Fruit fly (Drosophila melanogaster) whole organism, embryonic: ENCODE data around the gene CG8960.
A peak's percentile ranks its signal among the peaks of the same experiment; 100 is the strongest.

Experiments used
- CG11504 ChIP-seq: fragments of 200-800 bp; sonication (Bioruptor generic); optimal IDR thresholded peaks from 3 replicates; lab custom pipeline; 2019; ENCODE audit warnings: missing biosample characterization, mild to moderate bottlenecking, missing genetic modification characterization, moderate library complexity
- CG12219 ChIP-seq: fragments of 200-800 bp; sonication (Bioruptor generic); optimal IDR thresholded peaks from 3 replicates; lab custom pipeline; 2018; ENCODE audit warnings: missing biosample characterization, mild to moderate bottlenecking, missing genetic modification characterization
- CG14965 ChIP-seq: fragments of 200-800 bp; sonication (Bioruptor generic); optimal IDR thresholded peaks from 2 replicates; lab custom pipeline; 2016; ENCODE audit warnings: missing biosample characterization, missing genetic modification characterization, borderline replicate concordance
- CG15073 ChIP-seq: fragments of 200-800 bp; sonication (Bioruptor generic); optimal IDR thresholded peaks from 2 replicates; lab custom pipeline; 2016; ENCODE audit warnings: missing biosample characterization, missing genetic modification characterization
- CG15479 ChIP-seq: fragments of 200-800 bp; sonication (Bioruptor generic); optimal IDR thresholded peaks from 3 replicates; lab custom pipeline; 2019; ENCODE audit warnings: missing biosample characterization, mild to moderate bottlenecking, missing genetic modification characterization, moderate library complexity
- CG15514 ChIP-seq: fragments of 200-800 bp; sonication (Bioruptor generic); optimal IDR thresholded peaks from 3 replicates; lab custom pipeline; 2017; ENCODE audit warnings: missing biosample characterization, missing genetic modification characterization, mild to moderate bottlenecking, moderate library complexity, missing genetic modification reagents
- CG1602 ChIP-seq: fragments of 200-800 bp; sonication (Bioruptor generic); optimal IDR thresholded peaks from 3 replicates; lab custom pipeline; 2016; ENCODE audit warnings: missing biosample characterization, missing genetic modification characterization
- CG17359 ChIP-seq: fragments of 200-800 bp; sonication (Bioruptor generic); optimal IDR thresholded peaks from 3 replicates; lab custom pipeline; 2018; ENCODE audit warnings: missing biosample characterization, mild to moderate bottlenecking, missing genetic modification characterization, moderate library complexity
- CG18476 ChIP-seq: fragments of 200-800 bp; sonication (Bioruptor generic); optimal IDR thresholded peaks from 2 replicates; lab custom pipeline; 2016; ENCODE audit warnings: missing biosample characterization, mild to moderate bottlenecking, missing genetic modification characterization
- CG18599 ChIP-seq: fragments of 200-800 bp; sonication (Bioruptor generic); optimal IDR thresholded peaks from 3 replicates; lab custom pipeline; 2017; ENCODE audit warnings: missing biosample characterization, missing genetic modification characterization, mild to moderate bottlenecking, moderate library complexity, missing genetic modification reagents
- CG2202 ChIP-seq: fragments of 200-800 bp; sonication (Bioruptor generic); optimal IDR thresholded peaks from 2 replicates; lab custom pipeline; 2018; ENCODE audit warnings: missing biosample characterization, mild to moderate bottlenecking, missing genetic modification characterization
- CG4820 ChIP-seq: fragments of 200-800 bp; sonication (Bioruptor generic); optimal IDR thresholded peaks from 3 replicates; lab custom pipeline; 2016; ENCODE audit warnings: missing biosample characterization, missing genetic modification characterization
- CG6272 ChIP-seq: fragments of 200-800 bp; sonication (Bioruptor generic); IDR thresholded peaks from 2 replicates; pipeline ENCODE4 v1.3.6; 2022; ENCODE audit warnings: missing biosample characterization, missing genetic modification characterization
- CG9876 ChIP-seq: fragments of 200-800 bp; sonication (Bioruptor generic); optimal IDR thresholded peaks from 2 replicates; lab custom pipeline; 2016; ENCODE audit warnings: missing biosample characterization, missing genetic modification characterization
- CG9932 ChIP-seq: fragments of 200-800 bp; sonication (Bioruptor generic); IDR thresholded peaks from 2 replicates; pipeline ENCODE4 v1.3.6; 2022; ENCODE audit warnings: missing biosample characterization, missing genetic modification characterization
- D ChIP-seq, 2 experiments: fragments of 200-800 bp in 1 of 2; fragments of >200 bp in 1 of 2; sonication (Bioruptor generic) in 1 of 2; optimal IDR thresholded peaks; 2 replicates in 1 of 2; 3 replicates in 1 of 2; lab custom pipeline; 2017; ENCODE audit warnings: mild to moderate bottlenecking in 1 of 2, missing biosample characterization in 1 of 2, missing genetic modification characterization in 1 of 2, missing genetic modification reagents in 1 of 2
- D19B ChIP-seq: fragments of 200-800 bp; sonication (Bioruptor generic); optimal IDR thresholded peaks from 2 replicates; lab custom pipeline; 2017; ENCODE audit warnings: missing biosample characterization, mild to moderate bottlenecking, missing genetic modification characterization
- Dad ChIP-seq: fragments of 200-800 bp; sonication (Bioruptor generic); optimal IDR thresholded peaks from 3 replicates; lab custom pipeline; 2016; ENCODE audit warnings: missing biosample characterization, missing genetic modification characterization
- Deaf1 ChIP-seq: fragments of 200-800 bp; optimal IDR thresholded peaks from 3 replicates; lab custom pipeline; 2019; ENCODE audit warnings: missing biosample characterization, mild to moderate bottlenecking, missing genetic modification characterization, moderate library complexity
- Dfd ChIP-seq, 2 experiments: fragments of >200 bp; optimal IDR thresholded peaks; 2 replicates each; lab custom pipeline; 2017; ENCODE audit warnings: missing biosample characterization in 2 of 2, missing genetic modification characterization in 2 of 2
- GATAe ChIP-seq: fragments of 200-800 bp; sonication (Bioruptor generic); conservative IDR thresholded peaks from 2 replicates; pipeline ENCODE4 v1.3.6; 2022; ENCODE audit warnings: missing biosample characterization, missing genetic modification characterization
- Gug ChIP-seq: fragments of 200-800 bp; sonication (Bioruptor generic); IDR thresholded peaks from 4 replicates; pipeline ENCODE4 v1.3.6; 2022; ENCODE audit warnings: missing biosample characterization, missing genetic modification characterization
- Hr51 ChIP-seq, 2 experiments: fragments of 200-800 bp; sonication (Bioruptor generic); optimal IDR thresholded peaks; 2 replicates in 1 of 2; 3 replicates in 1 of 2; lab custom pipeline; 2016 to 2018; ENCODE audit warnings: missing biosample characterization in 2 of 2, missing genetic modification characterization in 2 of 2, mild to moderate bottlenecking in 1 of 2, moderate library complexity in 1 of 2
- Ptx1 ChIP-seq: fragments of 200-800 bp; sonication (Bioruptor generic); IDR thresholded peaks from 2 replicates; pipeline ENCODE4 v1.3.6; 2022; ENCODE audit warnings: missing biosample characterization, missing genetic modification characterization
- Spps ChIP-seq: fragments of 200-800 bp; sonication (Bioruptor generic); optimal IDR thresholded peaks from 2 replicates; lab custom pipeline; 2018; ENCODE audit warnings: missing biosample characterization, mild to moderate bottlenecking, missing genetic modification characterization
- Usf ChIP-seq: fragments of 200-800 bp; sonication (Bioruptor generic); optimal IDR thresholded peaks from 2 replicates; lab custom pipeline; 2017; ENCODE audit warnings: missing genotype, missing biosample characterization, missing genetic modification characterization
- bbx ChIP-seq: fragments of 200-800 bp; sonication (Bioruptor generic); IDR thresholded peaks from 2 replicates; pipeline ENCODE4 v1.3.6; 2022; ENCODE audit warnings: missing biosample characterization, missing genetic modification characterization; ENCODE audit not compliant: partially characterized antibody
- bsh ChIP-seq, 2 experiments: fragments of 200-800 bp; sonication (Bioruptor generic); optimal IDR thresholded peaks; 2 replicates each; lab custom pipeline; 2017 to 2018; ENCODE audit warnings: mild to moderate bottlenecking in 2 of 2, missing biosample characterization in 2 of 2, missing genetic modification characterization in 2 of 2, moderate library complexity in 1 of 2
- cad ChIP-seq: fragments of >200 bp; optimal IDR thresholded peaks from 2 replicates; lab custom pipeline; 2017; ENCODE audit warnings: missing biosample characterization, missing genetic modification characterization
- cato ChIP-seq: fragments of 200-800 bp; sonication (Bioruptor generic); optimal IDR thresholded peaks from 2 replicates; lab custom pipeline; 2016; ENCODE audit warnings: missing biosample characterization, missing genetic modification characterization, borderline replicate concordance
- ci ChIP-seq: fragments of 200-800 bp; sonication (Bioruptor generic); IDR thresholded peaks from 3 replicates; pipeline ENCODE4 v1.3.6; 2022; ENCODE audit warnings: missing biosample characterization, missing genetic modification characterization
- danr ChIP-seq: fragments of 200-800 bp; sonication (Bioruptor generic); IDR thresholded peaks from 2 replicates; pipeline ENCODE4 v1.3.6; 2022; ENCODE audit warnings: missing biosample characterization, missing genetic modification characterization
- eve ChIP-seq, 2 experiments: fragments of >200 bp; optimal IDR thresholded peaks; 2 replicates each; lab custom pipeline; 2017; ENCODE audit warnings: missing biosample characterization in 2 of 2, missing genetic modification characterization in 2 of 2
- ewg ChIP-seq: fragments of 200-800 bp; sonication (Bioruptor generic); optimal IDR thresholded peaks from 3 replicates; lab custom pipeline; 2017; ENCODE audit warnings: mild to moderate bottlenecking, missing biosample characterization, missing genetic modification reagents, missing genetic modification characterization
- fd96Cb ChIP-seq: fragments of 200-800 bp; sonication (Bioruptor generic); optimal IDR thresholded peaks from 2 replicates; lab custom pipeline; 2018; ENCODE audit warnings: missing biosample characterization, mild to moderate bottlenecking, missing genetic modification characterization, moderate library complexity
- fru ChIP-seq: fragments of >200 bp; optimal IDR thresholded peaks from 2 replicates; lab custom pipeline; 2017
- gcm ChIP-seq: fragments of 200-800 bp; sonication (Bioruptor generic); optimal IDR thresholded peaks from 2 replicates; lab custom pipeline; 2019; ENCODE audit warnings: missing biosample characterization, mild to moderate bottlenecking, missing genetic modification characterization, moderate library complexity
- gem ChIP-seq: fragments of 200-800 bp; sonication (Bioruptor generic); optimal IDR thresholded peaks from 2 replicates; lab custom pipeline; 2019; ENCODE audit warnings: missing biosample characterization, mild to moderate bottlenecking, missing genetic modification characterization, moderate library complexity
- gfzf ChIP-seq: fragments of 200-800 bp; sonication (Bioruptor generic); optimal IDR thresholded peaks from 2 replicates; lab custom pipeline; 2016; ENCODE audit warnings: missing biosample characterization, mild to moderate bottlenecking, missing genetic modification characterization, moderate library complexity
- inv ChIP-seq: fragments of 200-800 bp; sonication (Bioruptor generic); IDR thresholded peaks from 2 replicates; pipeline ENCODE4 v1.3.6; 2022; ENCODE audit warnings: missing biosample characterization, missing genetic modification characterization; ENCODE audit not compliant: partially characterized antibody
- odd ChIP-seq: fragments of 200-800 bp; sonication (Bioruptor generic); optimal IDR thresholded peaks from 2 replicates; lab custom pipeline; 2017; ENCODE audit warnings: missing biosample characterization, mild to moderate bottlenecking, missing genetic modification characterization
- p53 ChIP-seq: fragments of 200-800 bp; sonication (Bioruptor generic); optimal IDR thresholded peaks from 2 replicates; lab custom pipeline; 2016; ENCODE audit warnings: missing biosample characterization, missing genetic modification characterization
- pita ChIP-seq: fragments of 200-800 bp; sonication (Bioruptor generic); optimal IDR thresholded peaks from 2 replicates; lab custom pipeline; 2017; ENCODE audit warnings: missing biosample characterization, mild to moderate bottlenecking, missing genetic modification characterization
- sc ChIP-seq, 3 experiments: fragments of >200 bp in 2 of 3; fragments of 200-800 bp in 1 of 3; sonication (Bioruptor generic) in 1 of 3; optimal IDR thresholded peaks; 2 replicates in 2 of 3; 3 replicates in 1 of 3; lab custom pipeline; 2017; ENCODE audit warnings: mild to moderate bottlenecking in 1 of 3, missing biosample characterization in 1 of 3, missing genetic modification characterization in 1 of 3, missing genetic modification reagents in 1 of 3
- seq ChIP-seq: fragments of 200-800 bp; sonication (Bioruptor generic); IDR thresholded peaks from 2 replicates; pipeline ENCODE4 v1.3.6; 2022; ENCODE audit warnings: missing biosample characterization, missing genetic modification characterization
- sna ChIP-seq: fragments of 200-800 bp; sonication (Bioruptor generic); IDR thresholded peaks from 2 replicates; pipeline ENCODE4 v1.3.6; 2022; ENCODE audit warnings: missing biosample characterization, missing genetic modification characterization; ENCODE audit not compliant: partially characterized antibody
- so ChIP-seq: fragments of 200-800 bp; sonication (Bioruptor generic); IDR thresholded peaks from 3 replicates; pipeline ENCODE4 v1.3.6; 2022; ENCODE audit warnings: missing biosample characterization, missing genetic modification characterization
- usp ChIP-seq: fragments of >200 bp; optimal IDR thresholded peaks from 2 replicates; lab custom pipeline; 2017; ENCODE audit warnings: missing biosample characterization, missing genetic modification characterization

The CG8960 gene

DNA sequence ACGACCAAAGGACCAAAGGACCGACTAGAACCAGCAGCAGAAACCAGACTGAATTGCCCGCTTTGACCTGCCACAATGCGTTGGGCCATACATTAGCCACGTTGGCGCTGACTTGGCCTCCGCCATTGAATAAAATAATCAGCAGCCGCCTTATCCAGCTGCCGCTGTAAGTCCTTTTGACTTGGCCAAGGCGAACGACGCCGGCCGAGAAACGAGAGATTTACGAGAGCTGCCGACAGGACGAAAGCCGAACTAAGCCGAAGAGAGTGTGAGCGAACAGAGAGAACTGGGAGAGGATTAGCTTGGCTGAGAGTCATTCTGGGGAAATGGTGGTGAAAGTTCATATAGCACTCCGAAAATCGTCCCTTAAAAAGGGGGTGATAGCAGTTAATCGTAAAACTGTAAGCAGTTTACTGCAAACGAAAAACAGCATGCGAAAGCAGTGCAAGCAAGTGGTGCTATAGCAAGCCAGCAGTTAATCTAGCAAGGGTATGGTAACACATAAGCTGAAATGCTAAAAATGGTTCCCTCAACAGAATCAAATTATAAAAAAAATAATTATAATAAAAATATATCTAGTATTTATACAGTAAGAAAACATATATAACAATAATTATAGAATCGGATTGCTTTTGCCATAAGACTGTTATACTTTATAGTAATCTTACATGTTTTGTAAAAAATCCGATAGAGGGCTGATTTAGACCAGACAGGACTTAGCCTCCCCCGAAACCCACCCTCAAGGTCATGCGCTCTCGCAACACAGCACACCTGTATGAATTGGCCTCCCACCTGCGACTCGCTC is 31.8 kb downstream of the CG8960 start (continued):
- TF ChIP-seq gfzf (GFP tag; lab: Kevin White, UChicago) = no peak
- no peak for TF ChIP-seq usp (GFP tag; lab: Kevin White, UChicago)
- no peak for TF ChIP-seq CG12219 (GFP tag; lab: Kevin White, UChicago)
- no peak for TF ChIP-seq CG15514 (GFP tag; lab: Kevin White, UChicago)
- no peak for TF ChIP-seq Dad (GFP tag; lab: Kevin White, UChicago)
- TF ChIP-seq odd (GFP tag; lab: Kevin White, UChicago) = no peak
- TF ChIP-seq CG15073 (GFP tag; lab: Kevin White, UChicago) = no peak
- TF ChIP-seq CG15479 (GFP tag; lab: Kevin White, UChicago) = no peak
- 0 out of 3 replicates have a peak, but pooled peaks have one; percentile 8 for TF ChIP-seq ci (GFP tag; lab: Robert Waterston, UW)
- TF ChIP-seq CG9876 = no peak
- TF ChIP-seq CG18599 (GFP tag; lab: Kevin White, UChicago) = no peak
- no peak for TF ChIP-seq CG14965
- TF ChIP-seq gem (tag; lab: Kevin White, UChicago) = no peak
- no peak for TF ChIP-seq Hr51 (GFP tag; optimal IDR thresholded peaks at IDR 0.05; lab: Kevin White, UChicago)
- TF ChIP-seq CG2202 (tag; lab: Kevin White, UChicago) = no peak
- no peak for TF ChIP-seq CG11504 (tag; lab: Kevin White, UChicago)
- TF ChIP-seq CG18476 (GFP tag; lab: Kevin White, UChicago) = no peak
- peak; percentile 97 for TF ChIP-seq Deaf1
- TF ChIP-seq CG1602 = no peak
- TF ChIP-seq gcm (GFP tag; lab: Kevin White, UChicago) = no peak
- peak in 1 of 2 experiments; percentile 94 for TF ChIP-seq Dfd (GFP tag; optimal IDR thresholded peaks at IDR 0.05; lab: Kevin White, UChicago)
- TF ChIP-seq fru (lab: Kevin White, UChicago) = no peak
- no peak for TF ChIP-seq GATAe (GFP tag; lab: Robert Waterston, UW)
- no peak for TF ChIP-seq Gug (GFP tag; lab: Robert Waterston, UW)
- no peak for TF ChIP-seq Ptx1 (GFP tag; lab: Robert Waterston, UW)
- TF ChIP-seq fd96Cb = no peak
- no peak for TF ChIP-seq CG9932
- TF ChIP-seq D (optimal IDR thresholded peaks at IDR 0.05; lab: Kevin White, UChicago) = no peak
- TF ChIP-seq D (GFP tag; optimal IDR thresholded peaks at IDR 0.05; lab: Kevin White, UChicago) = no peak
- TF ChIP-seq eve (GFP tag; optimal IDR thresholded peaks at IDR 0.05; lab: Kevin White, UChicago) = no peak
- TF ChIP-seq cad = no peak
- TF ChIP-seq pita = peak; percentile 17
- no peak for TF ChIP-seq ewg (GFP tag; lab: Kevin White, UChicago)
- TF ChIP-seq bbx (GFP tag; lab: Robert Waterston, UW) = no peak
- no peak for TF ChIP-seq Usf (GFP tag; lab: Kevin White, UChicago)
- TF ChIP-seq cato (GFP tag; lab: Kevin White, UChicago) = no peak
- TF ChIP-seq seq (GFP tag; lab: Robert Waterston, UW) = 0 out of 2 replicates have a peak, but pooled peaks have one; percentile 22
- TF ChIP-seq sna (GFP tag; lab: Robert Waterston, UW) = no peak
- TF ChIP-seq bsh (GFP tag; optimal IDR thresholded peaks at IDR 0.05; lab: Kevin White, UChicago) = no peak
- no peak for TF ChIP-seq sc (optimal IDR thresholded peaks at IDR 0.05; lab: Kevin White, UChicago)
- no peak for TF ChIP-seq sc (GFP tag; optimal IDR thresholded peaks at IDR 0.05; lab: Kevin White, UChicago)
- TF ChIP-seq D19B (GFP tag; lab: Kevin White, UChicago) = no peak
- no peak for TF ChIP-seq Spps
- TF ChIP-seq CG4820 (GFP tag; lab: Kevin White, UChicago) = no peak
- no peak for TF ChIP-seq CG6272 (GFP tag; lab: Robert Waterston, UW)
- no peak for TF ChIP-seq so (GFP tag; lab: Robert Waterston, UW)
- TF ChIP-seq CG17359 = no peak
- no peak for TF ChIP-seq inv
- no peak for TF ChIP-seq danr (GFP tag; lab: Robert Waterston, UW)
- no peak for TF ChIP-seq p53 (GFP tag; lab: Kevin White, UChicago)
